Worm (Caenorhabditis elegans): ENCODE data around the gene anmt-1.

DNA sequence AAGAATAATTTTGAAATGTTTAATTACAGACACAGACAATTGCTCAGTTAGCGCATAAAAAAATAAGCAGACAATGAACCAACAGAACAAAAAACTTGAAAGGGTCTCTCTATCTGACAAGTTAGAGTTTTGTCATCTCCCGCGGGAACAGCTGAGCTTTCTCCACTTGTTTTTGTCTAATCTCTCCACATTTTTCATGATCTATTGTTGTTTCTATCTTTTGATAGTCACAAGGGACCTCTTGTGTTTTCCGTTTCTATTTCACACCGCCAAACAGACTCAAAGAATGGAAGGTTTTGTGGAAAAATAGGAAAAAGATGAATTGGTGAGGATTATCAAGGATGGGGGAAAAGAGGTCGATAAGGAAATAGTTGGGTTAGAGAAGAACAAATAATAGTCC is 47.8 kb upstream of the anmt-1 start:
- no peak for TF ChIP-seq ama-1 (optimal IDR thresholded peaks at IDR 0.05)
- no peak for TF ChIP-seq F13C5.2 (tag; optimal IDR thresholded peaks at IDR 0.05)
- TF ChIP-seq scrt-1 (GFP tag; IDR thresholded peaks at IDR 0.05) = no peak
- TF ChIP-seq flt-1 (GFP tag; IDR thresholded peaks at IDR 0.05) = no peak
- no peak for TF ChIP-seq hmg-4 (GFP tag; optimal IDR thresholded peaks at IDR 0.05)
- TF ChIP-seq ets-7 (tag; optimal IDR thresholded peaks at IDR 0.05) = no peak
- no peak for TF ChIP-seq ceh-36 (tag; optimal IDR thresholded peaks at IDR 0.05)
- no peak for TF ChIP-seq pes-1 (GFP tag; IDR thresholded peaks at IDR 0.05)
- no peak for TF ChIP-seq sea-1 (GFP tag; conservative IDR thresholded peaks at IDR 0.05)
- no peak for TF ChIP-seq B0310.2 (tag; optimal IDR thresholded peaks at IDR 0.05)
